Worm (Caenorhabditis elegans) whole organism, early embryonic: ENCODE results near the gene lgc-49.

Experiments
- B0310.2 ChIP-seq: sonication (generic microtip); optimal IDR thresholded peaks from 2 replicates; lab custom pipeline; 2016; ENCODE audit warnings: mild to moderate bottlenecking, missing genetic modification characterization, missing compliant biosample characterization
- F13C5.2 ChIP-seq: sonication (generic microtip); optimal IDR thresholded peaks from 2 replicates; lab custom pipeline; 2017; ENCODE audit warnings: mild to moderate bottlenecking, missing genetic modification characterization, inconsistent platforms, missing compliant biosample characterization
- aly-1 ChIP-seq: sonication (generic microtip); optimal IDR thresholded peaks from 2 replicates; lab custom pipeline; 2016; ENCODE audit warnings: missing genetic modification characterization, missing compliant biosample characterization
- ama-1 ChIP-seq: fragments of 150-350 bp; optimal IDR thresholded peaks from 2 replicates; lab custom pipeline; 2014
- ceh-13 ChIP-seq: fragments of 200-800 bp; sonication (Bioruptor generic); optimal IDR thresholded peaks from 2 replicates; lab custom pipeline; 2018; ENCODE audit warnings: mild to moderate bottlenecking, missing genetic modification characterization, missing compliant biosample characterization
- ceh-36 ChIP-seq: sonication (generic microtip); optimal IDR thresholded peaks from 2 replicates; lab custom pipeline; 2016; ENCODE audit warnings: missing genetic modification characterization, inconsistent platforms, missing compliant biosample characterization
- ets-7 ChIP-seq: sonication (generic microtip); optimal IDR thresholded peaks from 2 replicates; lab custom pipeline; 2016; ENCODE audit warnings: missing genotype, missing genetic modification characterization, missing compliant biosample characterization
- flt-1 ChIP-seq: fragments of 200-800 bp; sonication (Bioruptor generic); IDR thresholded peaks from 2 replicates; pipeline ENCODE4 v1.3.6; 2022; ENCODE audit warnings: missing genetic modification characterization, missing compliant biosample characterization
- hmbx-1 ChIP-seq: sonication (generic microtip); optimal IDR thresholded peaks from 2 replicates; lab custom pipeline; 2016; ENCODE audit warnings: mild to moderate bottlenecking, missing genetic modification characterization, missing compliant biosample characterization
- hmg-4 ChIP-seq: fragments of 200-800 bp; sonication (Bioruptor generic); optimal IDR thresholded peaks from 2 replicates; lab custom pipeline; 2018; ENCODE audit warnings: mild to moderate bottlenecking, missing genetic modification characterization, missing compliant biosample characterization
- hnd-1 ChIP-seq: sonication (generic microtip); optimal IDR thresholded peaks from 2 replicates; lab custom pipeline; 2016; ENCODE audit warnings: missing genetic modification characterization, missing compliant biosample characterization
- pes-1 ChIP-seq: fragments of 200-800 bp; sonication (Bioruptor generic); IDR thresholded peaks from 2 replicates; pipeline ENCODE4 v1.3.6; 2022; ENCODE audit warnings: missing genetic modification reagents, missing genetic modification characterization, missing compliant biosample characterization
- scrt-1 ChIP-seq: fragments of 200-800 bp; sonication (Bioruptor generic); IDR thresholded peaks from 2 replicates; pipeline ENCODE4 v1.3.6; 2022; ENCODE audit warnings: missing genetic modification characterization, missing compliant biosample characterization
- sea-1 ChIP-seq: fragments of 200-800 bp; sonication (Bioruptor generic); conservative IDR thresholded peaks from 2 replicates; pipeline ENCODE4 v1.3.6; 2022; ENCODE audit warnings: missing genetic modification characterization, missing compliant biosample characterization
- tbx-11 ChIP-seq: fragments of 200-800 bp; sonication (Bioruptor generic); IDR thresholded peaks from 2 replicates; pipeline ENCODE4 v1.3.6; 2022; ENCODE audit warnings: missing genetic modification characterization, missing compliant biosample characterization
- tbx-37 ChIP-seq: fragments of 200-800 bp; sonication (Bioruptor generic); conservative IDR thresholded peaks from 2 replicates; pipeline ENCODE4 v1.3.6; 2022; ENCODE audit warnings: missing genetic modification reagents, missing genetic modification characterization, missing compliant biosample characterization
- tra-4 ChIP-seq: sonication (generic microtip); optimal IDR thresholded peaks from 2 replicates; lab custom pipeline; 2017; ENCODE audit warnings: missing genetic modification characterization, missing compliant biosample characterization

The lgc-49 gene

DNA sequence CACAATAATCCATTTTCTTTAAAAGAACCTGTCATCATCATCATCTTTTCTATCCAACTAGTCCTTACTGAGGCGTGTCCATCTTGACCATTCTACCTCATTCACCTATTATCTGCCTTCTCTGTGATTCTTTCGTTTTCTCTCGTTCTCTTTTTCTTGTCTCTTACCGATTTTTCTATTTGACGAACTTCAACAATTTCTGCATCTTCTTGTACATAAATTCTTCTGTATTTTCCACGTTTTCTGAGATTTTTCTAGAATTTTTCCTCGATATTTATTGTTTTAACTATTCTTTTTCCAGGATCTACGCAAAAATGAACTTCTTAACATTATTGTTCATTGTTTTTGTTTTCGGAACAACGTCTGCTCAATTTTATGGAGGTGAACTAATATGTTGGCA is 8.2 kb upstream of the lgc-49 start, which contains the start of gene cnc-10:
Gene cnc-10 (plus strand): TSS at position 301 of the 400 bp plus-strand sequence.
- TF ChIP-seq ceh-13 (no peak), sea-1 (GFP tag; lab: Robert Waterston, UW) (no peak), B0310.2 (no peak), pes-1 (GFP tag; lab: Robert Waterston, UW) (no peak), scrt-1 (GFP tag; lab: Robert Waterston, UW) (no peak), tra-4 (no peak), hnd-1 (tag; lab: Kevin White, UChicago) (no peak), ama-1 (lab: Kevin White, UChicago) (no peak), F13C5.2 (no peak), flt-1 (GFP tag; lab: Robert Waterston, UW) (no peak), ets-7 (tag; lab: Kevin White, UChicago) (no peak), hmbx-1 (no peak), tbx-11 (GFP tag; lab: Robert Waterston, UW) (no peak), tbx-37 (GFP tag; lab: Robert Waterston, UW) (no peak), hmg-4 (GFP tag; lab: Kevin White, UChicago) (no peak)

- TF ChIP-seq tra-4, result no peak
- TF ChIP-seq ceh-36 (tag; lab: Kevin White, UChicago), result no peak
Measured at ce11 chrV:11196109-11196508, 5.0 kb downstream of the lgc-49 start, which contains the start of gene clc-6. Gene clc-6, minus strand, starts transcription at chrV:11196209.

DNA sequence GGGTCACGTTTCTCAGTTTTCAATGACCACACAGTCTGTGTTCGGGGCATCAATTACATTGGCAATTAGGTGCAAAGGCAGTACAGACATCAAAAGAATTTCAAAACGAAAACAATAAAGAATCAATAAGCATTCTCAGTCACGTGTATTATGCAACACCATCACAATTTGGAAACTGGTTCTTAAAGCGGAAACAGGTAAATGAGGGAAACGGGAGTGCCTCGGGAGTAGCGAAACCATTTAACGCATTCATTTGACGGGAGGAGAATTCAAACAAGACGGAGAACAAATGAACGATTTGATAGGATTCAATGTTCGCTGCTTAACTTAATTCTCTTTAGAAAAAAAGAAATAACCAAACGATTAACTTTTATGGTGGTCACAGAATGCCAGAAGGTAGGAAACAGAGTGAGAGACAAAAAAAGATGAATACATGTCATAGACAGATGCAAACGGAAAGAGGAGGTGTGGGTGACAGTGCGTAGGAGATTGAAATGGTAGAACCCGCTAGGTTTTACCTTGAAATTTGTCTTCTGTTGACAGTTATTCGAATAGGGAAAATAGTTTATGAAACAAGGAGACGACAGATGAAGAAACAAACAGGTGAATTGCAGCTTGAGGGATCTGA is 5.7 kb downstream of the lgc-49 start:
- TF ChIP-seq hmbx-1 (no peak), scrt-1 (GFP tag; lab: Robert Waterston, UW) (no peak), sea-1 (GFP tag; lab: Robert Waterston, UW) (no peak), hnd-1 (tag; lab: Kevin White, UChicago) (no peak), tra-4 (no peak), pes-1 (GFP tag; lab: Robert Waterston, UW) (no peak), ceh-13 (no peak), tbx-37 (GFP tag; lab: Robert Waterston, UW) (no peak), B0310.2 (no peak), tbx-11 (GFP tag; lab: Robert Waterston, UW) (no peak), hmg-4 (GFP tag; lab: Kevin White, UChicago) (no peak), flt-1 (GFP tag; lab: Robert Waterston, UW) (no peak), aly-1 (no peak), ama-1 (lab: Kevin White, UChicago) (no peak)

ce11 chrV:11198094-11198493 is 7.0 kb downstream of the lgc-49 start:
- TF ChIP-seq flt-1 (GFP tag; lab: Robert Waterston, UW) (no peak), ceh-13 (no peak), tbx-11 (GFP tag; lab: Robert Waterston, UW) (no peak), pes-1 (GFP tag; lab: Robert Waterston, UW) (no peak), hmbx-1 (no peak), ets-7 (tag; lab: Kevin White, UChicago) (no peak), ceh-36 (tag; lab: Kevin White, UChicago) (no peak)

DNA sequence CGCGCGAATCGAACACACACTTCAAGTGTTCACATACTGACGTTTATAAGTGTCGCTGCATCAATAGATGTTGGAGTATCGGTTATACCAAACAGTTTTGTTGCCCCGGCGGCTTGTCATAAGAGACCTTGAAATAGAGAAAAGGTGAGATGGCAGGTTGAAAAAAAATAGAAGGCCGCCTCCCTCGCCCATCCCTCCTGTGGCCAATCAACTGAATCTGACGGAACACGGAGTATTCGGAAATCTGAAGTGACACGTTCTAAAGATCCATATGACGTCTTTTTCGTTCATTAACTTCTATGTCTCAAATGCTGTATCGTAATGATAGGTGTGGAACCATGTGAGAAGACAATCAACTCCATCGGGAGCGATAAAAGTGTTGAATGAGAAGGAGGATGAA is 8.4 kb downstream of the lgc-49 start:
- no peak for TF ChIP-seq tbx-11 (GFP tag; lab: Robert Waterston, UW)
- TF ChIP-seq B0310.2, result no peak
- TF ChIP-seq flt-1 (GFP tag; lab: Robert Waterston, UW), result no peak
- no peak for TF ChIP-seq ets-7 (tag; lab: Kevin White, UChicago)
- TF ChIP-seq pes-1 (GFP tag; lab: Robert Waterston, UW), result no peak
- TF ChIP-seq hnd-1 (tag; lab: Kevin White, UChicago), result no peak
- TF ChIP-seq hmbx-1, result no peak
- TF ChIP-seq ama-1 (lab: Kevin White, UChicago), result no peak
- no peak for TF ChIP-seq tra-4
- no peak for TF ChIP-seq hmg-4 (GFP tag; lab: Kevin White, UChicago)
- no peak for TF ChIP-seq F13C5.2
- no peak for TF ChIP-seq ceh-36 (tag; lab: Kevin White, UChicago)
- no peak for TF ChIP-seq scrt-1 (GFP tag; lab: Robert Waterston, UW)
- TF ChIP-seq aly-1, result no peak
- no peak for TF ChIP-seq sea-1 (GFP tag; lab: Robert Waterston, UW)
- TF ChIP-seq ceh-13, result no peak
- no peak for TF ChIP-seq tbx-37 (GFP tag; lab: Robert Waterston, UW)

ce11 chrV:11200316-11200715 is 9.2 kb downstream of the lgc-49 start, which contains the start of gene K10D6.3:
Gene K10D6.3, plus strand, starts transcription at chrV:11200616.
- no peak for TF ChIP-seq tbx-37 (GFP tag; lab: Robert Waterston, UW)
- no peak for TF ChIP-seq ama-1 (lab: Kevin White, UChicago)
- no peak for TF ChIP-seq sea-1 (GFP tag; lab: Robert Waterston, UW)
- no peak for TF ChIP-seq F13C5.2
- no peak for TF ChIP-seq ceh-36 (tag; lab: Kevin White, UChicago)
- TF ChIP-seq aly-1, result no peak
- no peak for TF ChIP-seq flt-1 (GFP tag; lab: Robert Waterston, UW)
- no peak for TF ChIP-seq tbx-11 (GFP tag; lab: Robert Waterston, UW)
- TF ChIP-seq pes-1 (GFP tag; lab: Robert Waterston, UW), result no peak
- no peak for TF ChIP-seq tra-4
- TF ChIP-seq ceh-13, result no peak
- TF ChIP-seq hmg-4 (GFP tag; lab: Kevin White, UChicago), result no peak
- TF ChIP-seq hnd-1 (tag; lab: Kevin White, UChicago), result no peak
- no peak for TF ChIP-seq scrt-1 (GFP tag; lab: Robert Waterston, UW)
- no peak for TF ChIP-seq B0310.2
- no peak for TF ChIP-seq ets-7 (tag; lab: Kevin White, UChicago)
- no peak for TF ChIP-seq hmbx-1

DNA sequence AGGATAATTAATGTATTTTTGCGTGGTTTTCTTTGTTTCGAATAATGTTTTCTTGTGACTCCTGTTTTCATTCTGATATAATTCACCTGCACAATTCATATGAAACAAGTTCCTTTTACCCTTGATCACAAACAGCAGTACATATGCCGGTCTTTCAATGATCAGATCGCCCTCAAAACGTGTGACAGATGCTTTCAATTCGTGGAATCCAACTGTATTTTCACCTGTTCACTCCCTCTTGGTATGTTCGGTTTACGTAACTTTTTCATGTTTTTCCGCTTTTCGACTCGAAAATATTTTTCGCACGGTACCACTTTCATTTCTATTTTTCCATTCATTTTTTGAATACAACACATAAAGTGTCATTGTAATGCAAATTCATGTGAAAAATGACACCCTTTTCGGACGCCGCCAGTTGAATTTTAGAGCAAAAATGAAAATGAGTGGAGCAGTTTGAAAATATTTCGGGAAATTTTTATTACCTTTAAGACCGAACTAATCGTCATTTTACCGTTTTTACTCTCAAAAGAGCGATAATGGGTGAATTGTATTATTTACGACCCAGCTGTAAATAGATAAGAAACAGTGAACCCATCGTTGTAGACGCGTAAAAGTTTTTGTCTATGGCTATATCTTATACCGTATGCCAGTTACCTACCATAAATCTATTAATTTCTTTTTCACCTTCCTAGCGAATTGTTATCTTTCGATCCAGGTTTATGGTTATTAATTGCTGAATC is 10.9 kb downstream of the lgc-49 start, which contains the start of gene K10D6.4:
Gene K10D6.4 (plus strand): TSS at position 100 of the 740 bp plus-strand sequence.
- TF ChIP-seq B0310.2 (no peak), ceh-36 (tag; lab: Kevin White, UChicago) (no peak), hnd-1 (tag; lab: Kevin White, UChicago) (no peak), scrt-1 (GFP tag; lab: Robert Waterston, UW) (no peak), tbx-11 (GFP tag; lab: Robert Waterston, UW) (no peak), flt-1 (GFP tag; lab: Robert Waterston, UW) (no peak), sea-1 (GFP tag; lab: Robert Waterston, UW) (no peak), tbx-37 (GFP tag; lab: Robert Waterston, UW) (no peak), hmg-4 (GFP tag; lab: Kevin White, UChicago) (no peak), tra-4 (no peak), hmbx-1 (no peak), pes-1 (GFP tag; lab: Robert Waterston, UW) (no peak), ceh-13 (no peak), ama-1 (lab: Kevin White, UChicago) (no peak), F13C5.2 (no peak), aly-1 (no peak)
